Worm (Caenorhabditis elegans): ENCODE results near the gene C34F11.5.
"Not testable (repeated sequence)": the region's sequence is repeated elsewhere in the genome, so short reads cannot be mapped to it uniquely, and the experiment has no call there.

Gene C34F11.5

ce11 chrII:5156983-5157382 is 38.6 kb upstream of the C34F11.5 start, which contains the start of gene msp-45:
Gene msp-45, minus strand, starts transcription at chrII:5157083.
- TF ChIP-seq hlh-17 (GFP tag; optimal IDR thresholded peaks at IDR 0.05; ENCODE audit: borderline replicate concordance) = no peak
- TF ChIP-seq lin-14 (GFP tag; optimal IDR thresholded peaks at IDR 0.05) = no peak
- TF ChIP-seq sptf-1 (tag; optimal IDR thresholded peaks at IDR 0.05) = no peak
- no peak for TF ChIP-seq ztf-11 (tag; optimal IDR thresholded peaks at IDR 0.05)
- TF ChIP-seq ceh-63 (GFP tag; optimal IDR thresholded peaks at IDR 0.05) = no peak
- TF ChIP-seq mdl-1 (tag; optimal IDR thresholded peaks at IDR 0.05) = no peak
- TF ChIP-seq snpc-4 (tag; optimal IDR thresholded peaks at IDR 0.05) = no peak
- no peak for TF ChIP-seq lin-35 (GFP tag; optimal IDR thresholded peaks at IDR 0.05)
- TF ChIP-seq elt-2 (tag; optimal IDR thresholded peaks at IDR 0.05) = no peak
- no peak for TF ChIP-seq elt-3 (tag; optimal IDR thresholded peaks at IDR 0.05)

ce11 chrII:5157525-5157924 is 38.1 kb upstream of the C34F11.5 start, which contains the start of gene srb-13:
Gene srb-13, minus strand, starts transcription at chrII:5157625.
- TF ChIP-seq nhr-71 (tag; optimal IDR thresholded peaks at IDR 0.05) (no peak), pag-3 (tag; optimal IDR thresholded peaks at IDR 0.05; ENCODE audit: borderline replicate concordance, insufficient read depth) (no peak), fkh-10 (GFP tag; optimal IDR thresholded peaks at IDR 0.05) (no peak), nhr-47 (tag; optimal IDR thresholded peaks at IDR 0.05) (no peak), blmp-1 (tag; optimal IDR thresholded peaks at IDR 0.05) (no peak), nhr-19 (GFP tag; conservative IDR thresholded peaks at IDR 0.05) (no peak), ceh-63 (GFP tag; optimal IDR thresholded peaks at IDR 0.05) (no peak), hpl-2 (GFP tag; optimal IDR thresholded peaks at IDR 0.05) (no peak), lin-35 (GFP tag; optimal IDR thresholded peaks at IDR 0.05) (no peak), elt-2 (tag; optimal IDR thresholded peaks at IDR 0.05) (no peak), snu-23 (GFP tag; optimal IDR thresholded peaks at IDR 0.05) (no peak), nhr-237 (tag; optimal IDR thresholded peaks at IDR 0.05) (no peak), nhr-90 (tag; optimal IDR thresholded peaks at IDR 0.05; ENCODE audit: poor library complexity) (no peak), vab-15 (tag; optimal IDR thresholded peaks at IDR 0.05) (no peak), unc-130 (tag; optimal IDR thresholded peaks at IDR 0.05) (no peak), Y116A8C.19 (tag; optimal IDR thresholded peaks at IDR 0.05; ENCODE audit: borderline replicate concordance) (no peak), hlh-17 (GFP tag; optimal IDR thresholded peaks at IDR 0.05; ENCODE audit: borderline replicate concordance) (no peak), lin-13 (GFP tag; optimal IDR thresholded peaks at IDR 0.05) (no peak), nhr-28 (tag; optimal IDR thresholded peaks at IDR 0.05) (no peak)

DNA sequence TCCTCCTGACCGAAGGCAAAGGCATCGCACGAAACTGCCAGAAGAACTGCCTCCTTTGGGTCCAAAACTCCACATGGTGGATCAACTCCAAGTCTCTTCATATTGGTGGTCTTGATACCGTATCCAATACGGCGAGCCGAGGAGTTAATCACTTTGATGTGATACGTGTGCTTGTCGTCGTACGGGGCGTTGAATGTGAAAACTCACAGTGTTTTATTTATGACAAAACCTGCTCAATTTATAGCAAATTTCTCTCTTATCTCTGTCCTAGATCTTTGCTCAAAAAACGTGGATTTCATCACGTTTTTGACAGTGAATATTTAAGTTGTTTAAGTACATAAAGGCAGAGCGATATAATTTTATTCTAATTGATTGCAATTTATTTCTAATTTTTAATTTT is 36.8 kb upstream of the C34F11.5 start, which contains the start of gene F58A6.9:
Gene F58A6.9 (minus strand): TSS at position 101 of the 400 bp plus-strand sequence.
- TF ChIP-seq nhr-90 (tag; optimal IDR thresholded peaks at IDR 0.05; ENCODE audit: poor library complexity); nhr-11 (tag; optimal IDR thresholded peaks at IDR 0.05); lsy-2 (tag; optimal IDR thresholded peaks at IDR 0.05): not testable (repeated sequence)

DNA sequence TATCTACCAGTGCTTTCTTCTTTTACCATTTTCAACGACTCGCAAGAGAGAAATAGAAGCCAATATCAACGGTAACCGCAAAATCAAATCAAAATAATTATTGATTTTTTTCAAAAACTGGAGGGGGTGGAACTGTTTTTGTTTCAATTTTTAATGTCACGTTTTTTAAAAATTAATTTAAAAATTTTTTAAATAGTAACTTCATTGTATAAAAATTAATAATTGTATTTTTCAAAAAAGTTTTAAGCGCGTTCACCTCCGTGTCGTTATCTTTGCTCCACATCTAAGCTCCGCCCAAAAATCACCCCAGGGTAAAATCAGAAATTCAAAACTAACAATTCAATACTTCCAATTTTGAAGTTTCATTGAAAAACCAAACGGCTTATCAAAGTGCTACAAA is 34.5 kb upstream of the C34F11.5 start, which contains the start of gene C27D6.11:
Gene C27D6.11 (minus strand): TSS at position 101 of the 400 bp plus-strand sequence.
- no peak for TF ChIP-seq snu-23 (GFP tag; optimal IDR thresholded peaks at IDR 0.05)
- no peak for TF ChIP-seq lin-15B (tag; optimal IDR thresholded peaks at IDR 0.05)
- TF ChIP-seq irx-1 (tag; optimal IDR thresholded peaks at IDR 0.05) = no peak
- no peak for TF ChIP-seq pag-3 (tag; optimal IDR thresholded peaks at IDR 0.05; ENCODE audit: borderline replicate concordance, insufficient read depth)
- TF ChIP-seq isw-1 (GFP tag; IDR thresholded peaks at IDR 0.05) = no peak
- no peak for TF ChIP-seq ceh-8 (GFP tag; optimal IDR thresholded peaks at IDR 0.05)
- no peak for TF ChIP-seq lin-39 (tag; optimal IDR thresholded peaks at IDR 0.05)
- no peak for TF ChIP-seq xbp-1 (tag; optimal IDR thresholded peaks at IDR 0.05)
- TF ChIP-seq nhr-85 (tag) = no peak

DNA sequence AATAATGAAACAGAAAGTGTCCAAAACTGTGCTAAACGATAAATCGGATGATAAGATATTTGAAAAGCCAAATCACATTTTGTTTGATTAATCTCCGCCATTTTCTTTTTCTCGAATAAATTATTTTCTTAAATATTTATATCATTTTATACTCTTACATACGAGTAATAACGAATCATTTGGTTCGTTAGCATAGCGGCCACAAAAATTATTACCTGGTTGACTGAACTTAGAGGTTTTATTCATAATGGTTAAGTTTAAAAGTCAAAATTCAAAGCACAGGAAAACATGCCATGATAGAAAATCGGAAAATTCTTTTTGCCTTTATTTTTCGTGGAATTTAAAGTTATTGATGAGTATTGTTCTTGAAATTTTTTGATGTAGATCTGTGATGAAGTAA is 32.3 kb upstream of the C34F11.5 start, which contains the start of gene srb-5:
Gene srb-5 (minus strand): TSS at position 101 of the 400 bp plus-strand sequence.
- no peak for TF ChIP-seq fos-1 (tag; optimal IDR thresholded peaks at IDR 0.05)
- TF ChIP-seq ama-1 (optimal IDR thresholded peaks at IDR 0.05) = no peak
- TF ChIP-seq snu-23 (GFP tag; optimal IDR thresholded peaks at IDR 0.05) = no peak
- TF ChIP-seq efl-1 (optimal IDR thresholded peaks at IDR 0.05) = no peak
- TF ChIP-seq efl-1 (GFP tag; optimal IDR thresholded peaks at IDR 0.05 in 1 of 2) = no peak
- TF ChIP-seq lin-35 (GFP tag; optimal IDR thresholded peaks at IDR 0.05) = no peak
- no peak for TF ChIP-seq efl-3 (GFP tag; optimal IDR thresholded peaks at IDR 0.05)
- TF ChIP-seq ztf-11 (tag; optimal IDR thresholded peaks at IDR 0.05) = no peak
- TF ChIP-seq lin-13 (GFP tag; optimal IDR thresholded peaks at IDR 0.05) = no peak
- TF ChIP-seq C04F5.9 (tag; optimal IDR thresholded peaks at IDR 0.05) = no peak
- no peak for TF ChIP-seq egl-13 (tag; optimal IDR thresholded peaks at IDR 0.05)
- TF ChIP-seq fkh-4 (tag; optimal IDR thresholded peaks at IDR 0.05; ENCODE audit: borderline replicate concordance) = no peak
- no peak for TF ChIP-seq C34B4.2 (tag; optimal IDR thresholded peaks at IDR 0.05)
- no peak for TF ChIP-seq sptf-1 (tag; optimal IDR thresholded peaks at IDR 0.05)
- no peak for TF ChIP-seq nhr-19 (GFP tag; conservative IDR thresholded peaks at IDR 0.05)
- TF ChIP-seq blmp-1 (tag; optimal IDR thresholded peaks at IDR 0.05) = no peak
- no peak for TF ChIP-seq aha-1 (tag; optimal IDR thresholded peaks at IDR 0.05)
- TF ChIP-seq pqm-1 (tag; optimal IDR thresholded peaks at IDR 0.05) = no peak
- TF ChIP-seq elt-3 (tag; optimal IDR thresholded peaks at IDR 0.05) = no peak

Measured in whole organism, L1 larva.